Fruit fly (Drosophila melanogaster) whole organism, pupa: ENCODE results near the gene mts.

ENCODE experiments used
- CG10348 ChIP-seq: fragments of 200-800 bp; sonication (Bioruptor generic); IDR thresholded peaks from 2 replicates; pipeline ENCODE4 v1.3.6; 2022; ENCODE audit warnings: missing biosample characterization, missing genetic modification characterization
- CG12605 ChIP-seq: fragments of 200-800 bp; sonication (Bioruptor generic); IDR thresholded peaks from 2 replicates; pipeline ENCODE4 v1.3.6; 2022; ENCODE audit warnings: missing biosample characterization, missing genetic modification characterization
- CG13204 ChIP-seq: fragments of 200-800 bp; sonication (Bioruptor generic); optimal IDR thresholded peaks from 2 replicates; lab custom pipeline; 2018; ENCODE audit warnings: missing biosample characterization, mild to moderate bottlenecking, missing genetic modification characterization, moderate library complexity
- CG14655 ChIP-seq: fragments of 200-800 bp; sonication (Bioruptor generic); optimal IDR thresholded peaks from 3 replicates; lab custom pipeline; 2017; ENCODE audit warnings: mild to moderate bottlenecking, missing biosample characterization, missing genetic modification reagents, missing genetic modification characterization
- CG15710 ChIP-seq: fragments of 200-800 bp; sonication (Bioruptor generic); optimal IDR thresholded peaks from 2 replicates; lab custom pipeline; 2018; ENCODE audit warnings: missing biosample characterization, mild to moderate bottlenecking, missing genetic modification characterization, moderate library complexity
- CG17806 ChIP-seq: fragments of 200-800 bp; sonication (Bioruptor generic); optimal IDR thresholded peaks from 2 replicates; lab custom pipeline; 2018; ENCODE audit warnings: missing biosample characterization, mild to moderate bottlenecking, missing genetic modification characterization, moderate library complexity
- CG32121 ChIP-seq: fragments of 200-800 bp; sonication (Bioruptor generic); IDR thresholded peaks from 2 replicates; pipeline ENCODE4 v1.3.6; 2022; ENCODE audit warnings: missing biosample characterization, missing genetic modification characterization
- CG34367 ChIP-seq: fragments of 200-800 bp; sonication (Bioruptor generic); optimal IDR thresholded peaks from 2 replicates; lab custom pipeline; 2018; ENCODE audit warnings: missing biosample characterization, mild to moderate bottlenecking, missing genetic modification characterization
- CG4496 ChIP-seq: fragments of 200-800 bp; sonication (Bioruptor generic); IDR thresholded peaks from 3 replicates; pipeline ENCODE4 v1.3.6; 2022; ENCODE audit warnings: missing biosample characterization, missing genetic modification characterization
- CG8159 ChIP-seq: fragments of 200-800 bp; sonication (Bioruptor generic); optimal IDR thresholded peaks from 3 replicates; lab custom pipeline; 2018; ENCODE audit warnings: missing biosample characterization, mild to moderate bottlenecking, missing genetic modification characterization, moderate library complexity
- CG8301 ChIP-seq: fragments of 200-800 bp; sonication (Bioruptor generic); optimal IDR thresholded peaks from 2 replicates; lab custom pipeline; 2018; ENCODE audit warnings: missing biosample characterization, mild to moderate bottlenecking, missing genetic modification characterization
- CG9948 ChIP-seq: fragments of 200-800 bp; sonication (Bioruptor generic); optimal IDR thresholded peaks from 2 replicates; lab custom pipeline; 2018; ENCODE audit warnings: missing biosample characterization, mild to moderate bottlenecking, missing genetic modification characterization, moderate library complexity
- D1 ChIP-seq: fragments of 200-800 bp; sonication (Bioruptor generic); optimal IDR thresholded peaks from 2 replicates; lab custom pipeline; 2018; ENCODE audit warnings: missing biosample characterization, mild to moderate bottlenecking, missing genetic modification characterization, moderate library complexity
- EcR ChIP-seq: fragments of 200-800 bp; sonication (Bioruptor generic); optimal IDR thresholded peaks from 3 replicates; lab custom pipeline; 2019; ENCODE audit warnings: missing biosample characterization, missing genetic modification characterization, mild to moderate bottlenecking, moderate library complexity, missing genetic modification reagents
- Ets98B ChIP-seq: fragments of 200-800 bp; sonication (Bioruptor generic); IDR thresholded peaks from 2 replicates; pipeline ENCODE4 v1.3.6; 2022; ENCODE audit warnings: missing biosample characterization, missing genetic modification characterization
- Pif1A ChIP-seq: fragments of 200-800 bp; sonication (Bioruptor generic); optimal IDR thresholded peaks from 3 replicates; lab custom pipeline; 2016; ENCODE audit warnings: missing biosample characterization, missing genetic modification characterization
- Pif1B ChIP-seq: fragments of 200-800 bp; sonication (Bioruptor generic); optimal IDR thresholded peaks from 3 replicates; lab custom pipeline; 2016; ENCODE audit warnings: missing biosample characterization, missing genetic modification characterization
- Snoo ChIP-seq: fragments of 200-800 bp; sonication (Bioruptor generic); optimal IDR thresholded peaks from 3 replicates; lab custom pipeline; 2017; ENCODE audit warnings: missing biosample characterization, mild to moderate bottlenecking, missing genetic modification characterization, inconsistent platforms
- fd96Ca ChIP-seq: fragments of 200-800 bp; sonication (Bioruptor generic); IDR thresholded peaks from 3 replicates; pipeline ENCODE4 v1.3.6; 2022; ENCODE audit warnings: missing biosample characterization, missing genetic modification characterization
- gl ChIP-seq: fragments of 200-800 bp; sonication (Bioruptor generic); optimal IDR thresholded peaks from 2 replicates; lab custom pipeline; 2018; ENCODE audit warnings: missing biosample characterization, mild to moderate bottlenecking, missing genetic modification characterization
- rn ChIP-seq: fragments of 200-800 bp; sonication (Bioruptor generic); IDR thresholded peaks from 2 replicates; pipeline ENCODE4 v1.3.6; 2022; ENCODE audit warnings: missing biosample characterization, missing genetic modification characterization

The mts gene

DNA sequence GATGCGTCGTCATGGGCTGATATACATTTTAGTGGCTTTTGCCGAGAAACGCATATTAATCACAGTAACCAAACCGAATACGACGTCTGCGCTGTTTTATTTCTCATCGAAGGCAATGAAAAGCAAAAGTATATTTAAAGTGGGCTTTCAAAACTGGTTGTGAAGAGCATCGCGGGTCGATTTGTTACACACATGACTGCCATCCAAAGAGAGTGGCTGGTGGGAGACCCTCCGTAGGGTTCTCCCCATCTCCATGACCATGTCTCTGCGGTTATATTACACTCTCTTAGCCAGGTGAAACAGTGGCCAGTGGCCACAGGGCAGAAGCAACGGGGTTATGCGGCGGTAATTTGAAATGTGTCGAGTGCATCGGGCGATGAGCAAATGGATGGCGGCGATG, 53.0 kb downstream of the mts start:
- TF ChIP-seq CG9948 (no peak), CG8159 (tag; lab: Kevin White, UChicago) (no peak), CG4496 (peak; percentile 47; the same call in 1 of the 3 replicates), CG34367 (tag; lab: Kevin White, UChicago) (no peak), CG8301 (tag; lab: Kevin White, UChicago) (no peak), Ets98B (GFP tag; lab: Robert Waterston, UW) (no peak; the same call in 1 of the 2 replicates), CG15710 (no peak), EcR (GFP tag; lab: Kevin White, UChicago) (peak; percentile 74), CG32121 (GFP tag; lab: Robert Waterston, UW) (no peak), gl (peak; percentile 70), CG10348 (GFP tag; lab: Robert Waterston, UW) (no peak), Snoo (tag; lab: Kevin White, UChicago) (no peak), CG17806 (tag; lab: Kevin White, UChicago) (no peak), fd96Ca (GFP tag; lab: Robert Waterston, UW) (0 out of 3 replicates have a peak, but pooled peaks have one; percentile 20), Pif1A (GFP tag; lab: Kevin White, UChicago) (no peak), rn (GFP tag; lab: Robert Waterston, UW) (no peak), D1 (no peak), Pif1B (GFP tag; lab: Kevin White, UChicago) (no peak), CG12605 (0 out of 2 replicates have a peak, but pooled peaks have one; percentile 14), CG13204 (GFP tag; lab: Kevin White, UChicago) (no peak), CG14655 (no peak)
